Fruit fly (Drosophila melanogaster) whole organism: Measurements from ENCODE around the gene CG12608.

ENCODE experiments used
- CG8478 ChIP-seq: fragments of >200 bp; optimal IDR thresholded peaks from 2 replicates; lab custom pipeline; 2018; ENCODE audit warnings: inconsistent platforms
- EcR ChIP-seq, 2 experiments: fragments of >200 bp; optimal IDR thresholded peaks; 2 replicates each; lab custom pipeline; 2017; ENCODE audit warnings: missing biosample characterization in 2 of 2, missing genetic modification characterization in 2 of 2, missing genetic modification reagents in 2 of 2
- pan ChIP-seq: fragments of >200 bp; optimal IDR thresholded peaks from 2 replicates; lab custom pipeline; 2017
- psq ChIP-seq: fragments of >200 bp; optimal IDR thresholded peaks from 2 replicates; lab custom pipeline; 2017
- usp ChIP-seq: fragments of >200 bp; optimal IDR thresholded peaks from 2 replicates; lab custom pipeline; 2017; ENCODE audit warnings: missing biosample characterization, missing genetic modification characterization, mixed read lengths

dm6 chrX:15320522-15320921, 23.9 kb downstream of the CG12608 start:
- TF ChIP-seq CG8478 (no peak), psq (lab: Kevin White, UChicago) (no peak), pan (lab: Kevin White, UChicago) (no peak), usp (GFP tag; lab: Kevin White, UChicago) (no peak), EcR (GFP tag; optimal IDR thresholded peaks at IDR 0.05; lab: Kevin White, UChicago) (no peak)
